Fruit fly (Drosophila melanogaster): ENCODE results near the gene CG44869.
A peak's percentile ranks its signal among the peaks of the same experiment; 100 is the strongest.

The CG44869 gene

DNA sequence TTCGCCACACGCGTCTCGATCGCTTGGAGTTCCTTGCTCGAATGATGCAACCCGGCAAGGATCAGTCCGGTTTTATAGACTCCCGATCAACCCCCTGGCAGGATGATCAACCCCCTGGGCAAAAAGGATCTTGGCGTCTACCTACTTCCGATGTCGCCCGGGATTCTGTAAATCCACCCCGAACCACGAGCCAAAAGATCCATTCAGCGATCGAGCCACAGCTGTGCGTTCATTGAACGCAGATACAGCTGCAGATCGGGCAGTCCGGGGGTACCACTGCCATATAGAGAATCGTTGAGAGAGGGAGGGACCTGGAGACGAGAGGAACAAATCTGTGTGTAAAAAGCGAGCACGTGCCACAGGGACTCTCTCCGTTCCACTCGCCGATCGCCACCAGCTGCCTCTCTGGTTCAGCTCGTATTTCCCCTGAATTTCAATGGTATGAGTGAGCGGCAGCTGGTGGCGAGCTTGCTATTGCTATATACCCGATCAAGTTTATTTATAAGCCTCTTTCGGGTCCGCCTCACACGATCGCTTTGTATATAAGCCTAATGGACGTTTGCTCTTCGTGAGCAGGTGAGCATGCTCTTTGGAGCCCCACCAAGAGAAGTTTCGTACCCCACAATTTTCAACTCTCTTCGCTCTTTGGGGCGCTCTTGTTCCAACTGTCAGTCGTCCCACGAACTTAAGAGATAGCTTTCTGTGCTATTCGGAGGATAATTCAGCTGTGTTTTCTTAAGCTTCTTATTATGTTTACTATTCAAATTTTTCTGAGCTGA lies 7.6 kb upstream of the CG44869 start, which contains the start of gene wor:
wor (minus strand) TSS at position 51 of the 779 bp plus-strand sequence.
- TF ChIP-seq CG33017 (tag; optimal IDR thresholded peaks at IDR 0.05) (no peak), Crg-1 (GFP tag; optimal IDR thresholded peaks at IDR 0.05) (no peak), pad (GFP tag; optimal IDR thresholded peaks at IDR 0.05) (peak; percentile 75)

dm6 chr2L:15424135-15424534 lies 6.0 kb upstream of the CG44869 start:
- TF ChIP-seq CG5204 (GFP tag; optimal IDR thresholded peaks at IDR 0.05) (no peak), bab1 (GFP tag; optimal IDR thresholded peaks at IDR 0.05) (no peak), ovo (GFP tag; optimal IDR thresholded peaks at IDR 0.05) (no peak), Hr96 (GFP tag; optimal IDR thresholded peaks at IDR 0.05) (no peak), CG7045 (GFP tag; optimal IDR thresholded peaks at IDR 0.05) (no peak), cic (GFP tag; optimal IDR thresholded peaks at IDR 0.05) (no peak), kay (GFP tag; ENCODE audit: borderline replicate concordance) (no peak), CG12768 (GFP tag; optimal IDR thresholded peaks at IDR 0.05) (no peak), CG11617 (GFP tag; optimal IDR thresholded peaks at IDR 0.05) (no peak)

DNA sequence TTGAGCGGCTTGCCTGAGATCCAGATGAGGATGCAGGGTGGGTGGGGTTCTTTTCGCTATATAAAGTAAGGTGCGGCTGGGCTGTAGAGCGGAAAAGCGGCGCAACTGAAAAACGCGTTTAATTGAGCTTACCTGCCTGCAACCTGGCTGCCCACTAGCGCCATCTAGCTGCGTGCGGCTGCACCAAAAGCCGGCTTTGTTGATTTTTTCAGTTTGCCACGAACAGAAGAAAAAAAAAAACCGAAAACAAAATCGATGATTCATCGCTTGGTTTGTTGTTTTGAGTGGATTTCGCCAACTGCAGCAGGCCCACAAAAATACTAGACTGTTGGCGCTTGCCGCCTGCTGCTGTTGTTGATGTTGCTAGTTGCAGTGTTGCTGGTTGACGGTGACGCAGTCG lies 4.3 kb upstream of the CG44869 start:
- TF ChIP-seq tj (GFP tag; optimal IDR thresholded peaks at IDR 0.05): no peak
- TF ChIP-seq CG14711 (tag; optimal IDR thresholded peaks at IDR 0.05): no peak
- TF ChIP-seq toe (GFP tag; optimal IDR thresholded peaks at IDR 0.05): no peak
- no peak for TF ChIP-seq pad (GFP tag; optimal IDR thresholded peaks at IDR 0.05)

DNA sequence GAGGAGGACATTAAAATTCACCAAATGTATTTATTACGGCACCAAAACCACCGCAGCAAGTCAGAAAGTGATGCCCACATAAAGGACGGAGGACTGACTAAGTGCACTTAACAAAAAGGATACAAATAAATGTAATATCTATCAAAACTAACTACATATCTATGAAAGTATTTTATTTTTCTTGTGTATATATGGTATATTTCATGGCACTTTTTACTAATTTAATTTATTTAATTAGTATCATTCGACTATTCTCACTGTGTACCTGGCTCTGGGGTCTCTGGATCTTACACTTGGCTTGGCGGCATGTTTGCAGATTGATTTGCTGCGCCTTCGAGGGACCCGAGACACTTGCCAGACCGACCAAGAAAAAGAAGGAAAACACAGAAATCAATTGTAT lies 4.1 kb downstream of the CG44869 start:
- TF ChIP-seq CG12768 (GFP tag; optimal IDR thresholded peaks at IDR 0.05) (no peak), CG11617 (GFP tag; optimal IDR thresholded peaks at IDR 0.05) (no peak), Mnt (GFP tag; optimal IDR thresholded peaks at IDR 0.05) (no peak), Clk (GFP tag; optimal IDR thresholded peaks at IDR 0.05) (no peak), toe (GFP tag; optimal IDR thresholded peaks at IDR 0.05) (no peak), kay (GFP tag; ENCODE audit: borderline replicate concordance) (no peak)

dm6 chr2L:15411858-15412257 lies 6.3 kb downstream of the CG44869 start:
- TF ChIP-seq CG7101 (tag; optimal IDR thresholded peaks at IDR 0.05): no peak

- no peak for TF ChIP-seq Hr96 (GFP tag; optimal IDR thresholded peaks at IDR 0.05)
- TF ChIP-seq toe (GFP tag; optimal IDR thresholded peaks at IDR 0.05): no peak
- no peak for TF ChIP-seq CG7045 (GFP tag; optimal IDR thresholded peaks at IDR 0.05)
- no peak for TF ChIP-seq CG33017 (tag; optimal IDR thresholded peaks at IDR 0.05)
- no peak for TF ChIP-seq Mnt (GFP tag; optimal IDR thresholded peaks at IDR 0.05)
- no peak for TF ChIP-seq CG14711 (tag; optimal IDR thresholded peaks at IDR 0.05)
These were observed 7.9 kb downstream of the CG44869 start for dm6 chr2L:15410250-15410649.

DNA sequence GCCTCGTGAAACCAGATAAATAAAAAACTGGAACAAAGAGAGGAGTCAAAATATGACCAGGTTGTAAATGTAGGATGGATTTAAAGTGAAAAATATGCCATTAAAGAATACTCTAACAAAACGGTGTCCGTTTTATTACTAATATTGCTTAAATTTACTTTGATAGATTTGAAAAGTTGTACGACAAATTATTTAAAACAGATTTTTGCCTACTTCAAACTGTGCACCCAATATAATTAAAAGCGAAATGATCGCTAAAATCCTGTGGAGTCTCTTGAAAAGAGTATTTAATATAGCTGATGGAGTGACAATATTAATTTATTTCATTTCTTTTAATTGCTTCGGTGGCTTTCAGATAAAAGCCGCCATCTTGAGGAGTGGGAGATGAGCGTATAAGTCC lies 9.1 kb downstream of the CG44869 start:
- TF ChIP-seq CG7045 (GFP tag; optimal IDR thresholded peaks at IDR 0.05): no peak
- no peak for TF ChIP-seq CG11617 (GFP tag; optimal IDR thresholded peaks at IDR 0.05)
- TF ChIP-seq ovo (GFP tag; optimal IDR thresholded peaks at IDR 0.05): no peak
- no peak for TF ChIP-seq tj (GFP tag; optimal IDR thresholded peaks at IDR 0.05)
- TF ChIP-seq CG7101 (tag; optimal IDR thresholded peaks at IDR 0.05): no peak
- TF ChIP-seq CG1620 (GFP tag; optimal IDR thresholded peaks at IDR 0.05): no peak

DNA sequence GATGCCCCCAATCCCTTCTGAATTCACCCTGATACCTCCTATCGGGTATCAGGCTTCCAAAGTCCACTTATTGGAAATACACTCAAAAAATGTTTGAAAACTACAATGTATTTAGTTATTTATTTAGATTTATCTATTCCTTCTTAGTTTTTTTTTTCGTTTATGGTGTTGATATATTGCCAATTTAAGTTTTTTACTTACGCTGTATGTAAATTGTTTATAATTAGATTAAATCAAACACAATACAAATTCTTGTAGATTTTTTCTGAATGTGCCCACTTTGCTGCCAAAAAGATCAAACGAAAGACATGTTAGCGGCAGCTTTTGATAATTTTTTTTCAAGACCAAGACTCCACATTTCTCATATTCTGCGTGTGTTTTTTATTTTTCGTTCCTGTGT lies 10.6 kb downstream of the CG44869 start:
- TF ChIP-seq Clk (GFP tag; optimal IDR thresholded peaks at IDR 0.05): no peak
- TF ChIP-seq cnc (optimal IDR thresholded peaks at IDR 0.05): no peak
- TF ChIP-seq ovo (GFP tag; optimal IDR thresholded peaks at IDR 0.05): no peak
- no peak for TF ChIP-seq CG7045 (GFP tag; optimal IDR thresholded peaks at IDR 0.05)
- no peak for TF ChIP-seq Hr96 (GFP tag; optimal IDR thresholded peaks at IDR 0.05)

DNA sequence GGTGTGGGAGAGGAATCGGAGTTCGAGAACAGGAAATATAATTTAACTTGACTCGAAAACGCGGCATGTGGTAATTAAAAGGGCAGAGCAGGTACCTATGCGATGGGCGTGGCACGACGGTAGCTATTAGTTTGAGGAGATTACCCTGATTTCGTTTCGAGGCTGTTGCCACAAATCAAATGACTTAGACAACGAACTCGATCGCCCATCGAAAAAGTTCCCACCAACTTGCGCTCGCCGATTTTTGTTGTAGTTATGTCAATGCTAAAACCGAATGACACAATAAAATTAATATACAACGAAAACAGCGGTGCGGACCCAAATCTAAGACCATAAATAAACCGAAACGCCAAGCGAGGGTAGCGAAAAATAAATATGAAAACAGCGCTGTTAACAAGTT lies 11.1 kb downstream of the CG44869 start:
- no peak for TF ChIP-seq Mnt (GFP tag; optimal IDR thresholded peaks at IDR 0.05)
- TF ChIP-seq cnc (optimal IDR thresholded peaks at IDR 0.05): no peak
- no peak for TF ChIP-seq CG33017 (tag; optimal IDR thresholded peaks at IDR 0.05)
- no peak for TF ChIP-seq kay (GFP tag; ENCODE audit: borderline replicate concordance)
- TF ChIP-seq cic (GFP tag; optimal IDR thresholded peaks at IDR 0.05): no peak
- no peak for TF ChIP-seq CG7045 (GFP tag; optimal IDR thresholded peaks at IDR 0.05)
- TF ChIP-seq CG12768 (GFP tag; optimal IDR thresholded peaks at IDR 0.05): no peak
- no peak for TF ChIP-seq pad (GFP tag; optimal IDR thresholded peaks at IDR 0.05)
- TF ChIP-seq bab1 (GFP tag; optimal IDR thresholded peaks at IDR 0.05): no peak
- TF ChIP-seq CG11617 (GFP tag; optimal IDR thresholded peaks at IDR 0.05): no peak
- no peak for TF ChIP-seq tj (GFP tag; optimal IDR thresholded peaks at IDR 0.05)
- TF ChIP-seq CG7101 (tag; optimal IDR thresholded peaks at IDR 0.05): no peak
- TF ChIP-seq Crg-1 (GFP tag; optimal IDR thresholded peaks at IDR 0.05): no peak
- no peak for TF ChIP-seq CG1620 (GFP tag; optimal IDR thresholded peaks at IDR 0.05)
- no peak for TF ChIP-seq CG14711 (tag; optimal IDR thresholded peaks at IDR 0.05)
- no peak for TF ChIP-seq Clk (GFP tag; optimal IDR thresholded peaks at IDR 0.05)

Measured in whole organism, adult.